Fruit fly (Drosophila melanogaster) whole organism, embryonic: ENCODE results near the gene CG16854.

ENCODE experiments used
- Ada2b ChIP-seq: fragments of 200-800 bp; sonication (Bioruptor generic); IDR thresholded peaks from 2 replicates; pipeline ENCODE4 v1.3.6; 2022; ENCODE audit warnings: missing biosample characterization, missing genetic modification characterization
- BtbVII ChIP-seq: fragments of 200-800 bp; sonication (Bioruptor generic); optimal IDR thresholded peaks from 3 replicates; lab custom pipeline; 2017; ENCODE audit warnings: missing biosample characterization, mild to moderate bottlenecking, missing genetic modification characterization
- CG18619 ChIP-seq: fragments of 200-800 bp; sonication (Bioruptor generic); optimal IDR thresholded peaks from 3 replicates; lab custom pipeline; 2017; ENCODE audit warnings: missing biosample characterization, mild to moderate bottlenecking, missing genetic modification characterization
- CG2120 ChIP-seq: fragments of 200-800 bp; sonication (Bioruptor generic); optimal IDR thresholded peaks from 3 replicates; lab custom pipeline; 2016; ENCODE audit warnings: missing biosample characterization, missing genetic modification characterization
- CG3995 ChIP-seq: fragments of 200-800 bp; sonication (Bioruptor generic); optimal IDR thresholded peaks from 3 replicates; lab custom pipeline; 2016; ENCODE audit warnings: missing biosample characterization, missing genetic modification characterization
- CHES-1-like ChIP-seq: fragments of 200-800 bp; sonication (Bioruptor generic); optimal IDR thresholded peaks from 2 replicates; lab custom pipeline; 2016; ENCODE audit warnings: missing biosample characterization, missing genetic modification characterization
- seq ChIP-seq: fragments of 200-800 bp; sonication (Bioruptor generic); IDR thresholded peaks from 2 replicates; pipeline ENCODE4 v1.3.6; 2022; ENCODE audit warnings: missing biosample characterization, missing genetic modification characterization

DNA sequence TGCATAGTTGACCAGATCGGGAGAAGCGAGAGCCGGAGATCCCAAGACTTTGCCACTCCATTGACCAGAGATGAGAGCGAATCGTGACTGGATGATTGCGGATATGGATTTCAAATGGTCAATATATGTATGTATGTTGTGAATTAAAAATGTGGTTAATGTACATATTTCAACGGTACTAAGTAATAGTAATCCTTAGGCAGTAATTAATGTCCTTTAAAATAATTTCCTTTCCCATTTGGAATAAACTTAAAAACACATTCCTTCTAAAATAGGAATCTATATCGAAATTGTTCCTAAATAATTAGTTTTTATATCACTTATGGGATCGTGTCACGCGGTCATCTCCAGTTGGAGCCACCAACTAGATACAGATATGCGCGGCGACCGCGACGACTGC, 12.6 kb upstream of the CG16854 start:
- TF ChIP-seq seq (GFP tag; lab: Robert Waterston, UW) (no peak), CG18619 (GFP tag; lab: Kevin White, UChicago) (no peak), CG3995 (GFP tag; lab: Kevin White, UChicago) (no peak), CG2120 (GFP tag; lab: Kevin White, UChicago) (no peak), BtbVII (GFP tag; lab: Kevin White, UChicago) (no peak), Ada2b (GFP tag; lab: Robert Waterston, UW) (no peak), CHES-1-like (GFP tag; lab: Kevin White, UChicago) (no peak)
